Fruit fly (Drosophila melanogaster) whole organism, prepupa: ENCODE measurements around the gene CG8675.
A peak's percentile ranks its signal among the peaks of the same experiment; 100 is the strongest.

ENCODE experiments used
- Blimp-1 ChIP-seq: fragments of 200-800 bp; sonication (Bioruptor generic); optimal IDR thresholded peaks from 3 replicates; lab custom pipeline; 2017; ENCODE audit warnings: missing biosample characterization, missing genetic modification characterization, mild to moderate bottlenecking, moderate library complexity, missing genetic modification reagents
- CG10669 ChIP-seq: fragments of 200-800 bp; sonication (Bioruptor generic); optimal IDR thresholded peaks from 3 replicates; lab custom pipeline; 2018; ENCODE audit warnings: missing biosample characterization, mild to moderate bottlenecking, missing genetic modification characterization, moderate library complexity
- CG11762 ChIP-seq: fragments of 200-800 bp; sonication (Bioruptor generic); optimal IDR thresholded peaks from 3 replicates; lab custom pipeline; 2016; ENCODE audit warnings: missing biosample characterization, missing genetic modification characterization; ENCODE audit not compliant: insufficient read depth
- CG11902 ChIP-seq: fragments of 200-800 bp; sonication (Bioruptor generic); optimal IDR thresholded peaks from 3 replicates; lab custom pipeline; 2016; ENCODE audit warnings: missing biosample characterization, missing genetic modification characterization
- CG15336 ChIP-seq: fragments of 200-800 bp; sonication (Bioruptor generic); IDR thresholded peaks from 2 replicates; pipeline ENCODE4 v1.3.6; 2022; ENCODE audit warnings: missing biosample characterization, missing genetic modification characterization
- CG1621 ChIP-seq: fragments of 200-800 bp; sonication (Bioruptor generic); optimal IDR thresholded peaks from 3 replicates; lab custom pipeline; 2018; ENCODE audit warnings: missing biosample characterization, mild to moderate bottlenecking, missing genetic modification characterization
- CG16779 ChIP-seq: fragments of 200-800 bp; sonication (Bioruptor generic); optimal IDR thresholded peaks from 3 replicates; lab custom pipeline; 2017; ENCODE audit warnings: missing biosample characterization, mild to moderate bottlenecking, missing genetic modification characterization
- CG3032 ChIP-seq: fragments of 200-800 bp; optimal IDR thresholded peaks from 2 replicates; lab custom pipeline; 2019; ENCODE audit warnings: missing biosample characterization, mild to moderate bottlenecking, missing genetic modification characterization, moderate library complexity
- CG31627 ChIP-seq: fragments of 200-800 bp; sonication (Bioruptor generic); optimal IDR thresholded peaks from 3 replicates; lab custom pipeline; 2016; ENCODE audit warnings: missing biosample characterization, missing genetic modification characterization
- CG32006 ChIP-seq: fragments of 200-800 bp; sonication (Bioruptor generic); optimal IDR thresholded peaks from 3 replicates; lab custom pipeline; 2017; ENCODE audit warnings: missing biosample characterization, mild to moderate bottlenecking, missing genetic modification characterization
- CG34406 ChIP-seq: fragments of 200-800 bp; sonication (Bioruptor generic); optimal IDR thresholded peaks from 3 replicates; lab custom pipeline; 2016; ENCODE audit warnings: missing biosample characterization, missing genetic modification characterization
- CG3919 ChIP-seq: fragments of 200-800 bp; sonication (Bioruptor generic); optimal IDR thresholded peaks from 3 replicates; lab custom pipeline; 2016; ENCODE audit warnings: missing biosample characterization, missing genetic modification characterization
- CG4318 ChIP-seq: fragments of 200-800 bp; sonication (Bioruptor generic); optimal IDR thresholded peaks from 3 replicates; lab custom pipeline; 2017; ENCODE audit warnings: missing biosample characterization, mild to moderate bottlenecking, missing genetic modification characterization
- CG6792 ChIP-seq: fragments of 200-800 bp; sonication (Bioruptor generic); optimal IDR thresholded peaks from 3 replicates; lab custom pipeline; 2016; ENCODE audit warnings: missing biosample characterization, missing genetic modification characterization
- CG6808 ChIP-seq: fragments of 200-800 bp; sonication (Bioruptor generic); optimal IDR thresholded peaks from 3 replicates; lab custom pipeline; 2017; ENCODE audit warnings: missing biosample characterization, missing genetic modification characterization, mild to moderate bottlenecking, moderate library complexity, missing genetic modification reagents
- CG6854 ChIP-seq: fragments of 200-800 bp; sonication (Bioruptor generic); optimal IDR thresholded peaks from 2 replicates; lab custom pipeline; 2017; ENCODE audit warnings: missing biosample characterization, mild to moderate bottlenecking, missing genetic modification characterization
- CG7368 ChIP-seq: fragments of 200-800 bp; sonication (Bioruptor generic); optimal IDR thresholded peaks from 3 replicates; lab custom pipeline; 2016; ENCODE audit warnings: missing biosample characterization, missing genetic modification characterization
- CG8119 ChIP-seq: fragments of 200-800 bp; sonication (Bioruptor generic); IDR thresholded peaks from 3 replicates; pipeline ENCODE4 v1.3.6; 2022; ENCODE audit warnings: missing biosample characterization, missing genetic modification characterization
- CG9139 ChIP-seq: fragments of 200-800 bp; sonication (Bioruptor generic); optimal IDR thresholded peaks from 3 replicates; lab custom pipeline; 2017; ENCODE audit warnings: missing biosample characterization, mild to moderate bottlenecking, missing genetic modification characterization
- Eip75B ChIP-seq: fragments of 200-800 bp; sonication (Bioruptor generic); optimal IDR thresholded peaks from 3 replicates; lab custom pipeline; 2016; ENCODE audit warnings: missing biosample characterization, missing genetic modification characterization
- Eip78C ChIP-seq: fragments of 200-800 bp; sonication (Bioruptor generic); peaks from one replicate; lab custom pipeline; 2016; ENCODE audit warnings: missing biosample characterization, missing genetic modification characterization
- Eip93F ChIP-seq: fragments of 200-800 bp; sonication (Bioruptor generic); optimal IDR thresholded peaks from 2 replicates; lab custom pipeline; 2016; ENCODE audit warnings: missing biosample characterization, mild to moderate bottlenecking, missing genetic modification characterization
- Ets96B ChIP-seq: fragments of 200-800 bp; optimal IDR thresholded peaks from 2 replicates; lab custom pipeline; 2019; ENCODE audit warnings: missing biosample characterization, mild to moderate bottlenecking, missing genetic modification characterization, moderate library complexity
- Gug ChIP-seq: fragments of 200-800 bp; sonication (Bioruptor generic); IDR thresholded peaks from 2 replicates; pipeline ENCODE4 v1.3.6; 2022; ENCODE audit warnings: missing biosample characterization, missing genetic modification characterization
- Hr38 ChIP-seq: sonication (Bioruptor generic); optimal IDR thresholded peaks from 2 replicates; lab custom pipeline; 2016; ENCODE audit warnings: missing biosample characterization, missing genetic modification characterization
- Hr39 ChIP-seq: fragments of 200-800 bp; sonication (Bioruptor generic); optimal IDR thresholded peaks from 2 replicates; lab custom pipeline; 2016; ENCODE audit warnings: missing biosample characterization, missing genetic modification characterization
- Hr4 ChIP-seq: fragments of 200-800 bp; sonication (Bioruptor generic); optimal IDR thresholded peaks from 3 replicates; lab custom pipeline; 2016; ENCODE audit warnings: missing biosample characterization, missing genetic modification characterization
- Lpt ChIP-seq: fragments of 200-800 bp; sonication (Bioruptor generic); optimal IDR thresholded peaks from 3 replicates; lab custom pipeline; 2016; ENCODE audit warnings: missing biosample characterization, missing genetic modification characterization
- Met ChIP-seq: fragments of 200-800 bp; sonication (Bioruptor generic); optimal IDR thresholded peaks from 3 replicates; lab custom pipeline; 2016; ENCODE audit warnings: missing biosample characterization, missing genetic modification characterization
- OdsH ChIP-seq: fragments of 200-800 bp; sonication (Bioruptor generic); optimal IDR thresholded peaks from 3 replicates; lab custom pipeline; 2016; ENCODE audit warnings: missing biosample characterization, missing genetic modification characterization
- Sox102F ChIP-seq: fragments of 200-800 bp; sonication (Bioruptor generic); optimal IDR thresholded peaks from 2 replicates; lab custom pipeline; 2016; ENCODE audit warnings: missing biosample characterization, mild to moderate bottlenecking, missing genetic modification characterization
- Sox14 ChIP-seq: fragments of 200-800 bp; sonication (Bioruptor generic); optimal IDR thresholded peaks from 3 replicates; lab custom pipeline; 2016; ENCODE audit warnings: missing biosample characterization, missing genetic modification characterization
- Sox15 ChIP-seq: fragments of 200-800 bp; sonication (Bioruptor generic); optimal IDR thresholded peaks from 3 replicates; lab custom pipeline; 2016; ENCODE audit warnings: missing biosample characterization, missing genetic modification characterization
- achi ChIP-seq: fragments of 200-800 bp; sonication (Bioruptor generic); optimal IDR thresholded peaks from 3 replicates; lab custom pipeline; 2016; ENCODE audit warnings: missing biosample characterization, missing genetic modification characterization
- acj6 ChIP-seq: fragments of 200-800 bp; sonication (Bioruptor generic); optimal IDR thresholded peaks from 3 replicates; lab custom pipeline; 2016; ENCODE audit warnings: missing biosample characterization, missing genetic modification characterization
- cyc ChIP-seq: fragments of 200-800 bp; sonication (Bioruptor generic); optimal IDR thresholded peaks from 3 replicates; lab custom pipeline; 2016; ENCODE audit warnings: missing biosample characterization, missing genetic modification characterization
- dac ChIP-seq: fragments of 200-800 bp; sonication (Bioruptor generic); optimal IDR thresholded peaks from 2 replicates; lab custom pipeline; 2017; ENCODE audit warnings: missing biosample characterization, mild to moderate bottlenecking, missing genetic modification characterization
- dsx ChIP-seq: fragments of 200-800 bp; optimal IDR thresholded peaks from 3 replicates; lab custom pipeline; 2019; ENCODE audit warnings: missing biosample characterization, mild to moderate bottlenecking, missing genetic modification characterization, moderate library complexity; ENCODE audit not compliant: poor library complexity, severe bottlenecking
- eg ChIP-seq: fragments of 200-800 bp; sonication (Bioruptor generic); IDR thresholded peaks from 3 replicates; pipeline ENCODE4 v1.3.6; 2022; ENCODE audit warnings: missing biosample characterization, missing genetic modification characterization
- esn ChIP-seq: fragments of 200-800 bp; sonication (Bioruptor generic); optimal IDR thresholded peaks from 2 replicates; lab custom pipeline; 2016; ENCODE audit warnings: missing biosample characterization, mild to moderate bottlenecking, missing genetic modification characterization, moderate library complexity
- fd59A ChIP-seq: fragments of 200-800 bp; sonication (Bioruptor generic); optimal IDR thresholded peaks from 2 replicates; lab custom pipeline; 2017; ENCODE audit warnings: missing biosample characterization, mild to moderate bottlenecking, missing genetic modification characterization, missing genetic modification reagents
- fkh ChIP-seq: fragments of 200-800 bp; sonication (Bioruptor generic); optimal IDR thresholded peaks from 3 replicates; lab custom pipeline; 2017; ENCODE audit warnings: missing biosample characterization, mild to moderate bottlenecking, missing genetic modification characterization, moderate library complexity
- lz ChIP-seq: fragments of 200-800 bp; sonication (Bioruptor generic); optimal IDR thresholded peaks from 3 replicates; lab custom pipeline; 2016; ENCODE audit warnings: missing biosample characterization, missing genetic modification characterization
- net ChIP-seq: fragments of 200-800 bp; sonication (Bioruptor generic); optimal IDR thresholded peaks from 3 replicates; lab custom pipeline; 2016; ENCODE audit warnings: missing biosample characterization, missing genetic modification characterization
- salr ChIP-seq, 2 experiments: fragments of 200-800 bp; sonication (Bioruptor generic); optimal IDR thresholded peaks; 3 replicates each; lab custom pipeline; 2016 to 2018; ENCODE audit warnings: missing biosample characterization in 2 of 2, missing genetic modification characterization in 2 of 2, mild to moderate bottlenecking in 1 of 2
- spab ChIP-seq: fragments of 200-800 bp; sonication (Bioruptor generic); optimal IDR thresholded peaks from 2 replicates; lab custom pipeline; 2017; ENCODE audit warnings: missing biosample characterization, mild to moderate bottlenecking, missing genetic modification characterization, missing genetic modification reagents
- ss ChIP-seq, 2 experiments: fragments of 200-800 bp; sonication (Bioruptor generic); optimal IDR thresholded peaks; 2 replicates in 1 of 2; 3 replicates in 1 of 2; lab custom pipeline; 2017 to 2018; ENCODE audit warnings: mild to moderate bottlenecking in 2 of 2, missing biosample characterization in 2 of 2, missing genetic modification characterization in 2 of 2, moderate library complexity in 1 of 2
- topi ChIP-seq: fragments of 200-800 bp; sonication (Bioruptor generic); optimal IDR thresholded peaks from 3 replicates; lab custom pipeline; 2016; ENCODE audit warnings: missing biosample characterization, missing genetic modification characterization
- vri ChIP-seq: fragments of 200-800 bp; sonication (Bioruptor generic); optimal IDR thresholded peaks from 3 replicates; lab custom pipeline; 2016; ENCODE audit warnings: missing biosample characterization, mild to moderate bottlenecking, missing genetic modification characterization

The CG8675 gene

DNA sequence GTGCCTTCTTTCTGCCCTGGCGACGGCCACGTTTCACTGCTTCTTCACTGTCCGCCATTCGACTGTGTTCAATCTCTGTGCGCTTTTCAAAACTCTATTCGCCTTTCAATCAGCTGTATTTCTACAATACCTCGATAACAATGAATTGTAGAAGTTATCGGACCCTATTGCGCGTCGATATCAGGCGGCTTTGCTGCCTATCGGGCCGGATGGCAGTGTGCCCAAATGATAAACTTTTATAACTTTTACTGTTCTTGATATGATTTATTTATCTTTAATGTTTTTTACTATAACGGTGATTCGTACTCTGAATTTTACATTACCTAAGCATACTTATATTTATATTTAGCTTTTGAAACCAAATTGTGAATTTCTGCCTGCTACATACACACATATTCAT, 4.4 kb downstream of the CG8675 start, which contains the start of gene CG8915:
CG8915 (minus strand) TSS at position 148 of the 400 bp plus-strand sequence.
- TF ChIP-seq Eip78C (GFP tag; lab: Kevin White, UChicago): peak; percentile 46
- TF ChIP-seq Met: no peak
- no peak for TF ChIP-seq Hr38 (GFP tag; lab: Kevin White, UChicago)

DNA sequence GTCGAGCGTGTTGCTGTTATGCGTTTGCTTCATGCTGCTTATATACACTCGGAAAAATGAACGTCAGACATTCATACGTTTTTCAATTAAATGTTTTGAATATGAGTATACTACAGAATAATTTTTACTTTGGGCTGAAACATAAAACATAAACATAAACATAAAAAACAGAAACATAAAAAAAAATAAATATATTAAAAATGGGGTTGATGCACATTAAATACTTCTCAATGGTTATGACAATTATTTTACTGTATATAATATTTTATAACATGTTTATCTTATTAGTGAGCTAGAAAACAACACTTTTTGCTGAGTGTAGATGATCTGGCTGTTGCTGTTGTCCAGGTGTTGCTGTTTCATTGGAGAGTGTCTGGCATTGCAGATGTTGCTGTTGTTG, 11.9 kb downstream of the CG8675 start:
- TF ChIP-seq salr (GFP tag; optimal IDR thresholded peaks at IDR 0.05; lab: Kevin White, UChicago) (peak in 1 of 2 experiments; percentile 77), topi (GFP tag; lab: Kevin White, UChicago) (peak; percentile 46), CG6808 (GFP tag; lab: Kevin White, UChicago) (peak; percentile 70), Hr4 (GFP tag; lab: Kevin White, UChicago) (peak; percentile 69), CG3919 (GFP tag; lab: Kevin White, UChicago) (peak; percentile 77), CG11902 (GFP tag; lab: Kevin White, UChicago) (peak; percentile 13), Blimp-1 (GFP tag; lab: Kevin White, UChicago) (no peak), CG15336 (GFP tag; lab: Robert Waterston, UW) (peak; percentile 87), spab (GFP tag; lab: Kevin White, UChicago) (peak; percentile 55), achi (GFP tag; lab: Kevin White, UChicago) (peak; percentile 77), cyc (GFP tag; lab: Kevin White, UChicago) (peak; percentile 21), acj6 (peak; percentile 75), fd59A (GFP tag; lab: Kevin White, UChicago) (peak; percentile 46), Sox15 (GFP tag; lab: Kevin White, UChicago) (peak; percentile 23), dac (peak; percentile 49), CG7368 (GFP tag; lab: Kevin White, UChicago) (peak; percentile 63), Sox14 (GFP tag; lab: Kevin White, UChicago) (peak; percentile 41), esn (GFP tag; lab: Kevin White, UChicago) (peak; percentile 61), CG3032 (tag; lab: Kevin White, UChicago) (peak; percentile 67), CG31627 (peak; percentile 19), CG34406 (peak; percentile 67), lz (GFP tag; lab: Kevin White, UChicago) (peak; percentile 28), CG6854 (GFP tag; lab: Kevin White, UChicago) (no peak), CG32006 (GFP tag; lab: Kevin White, UChicago) (peak; percentile 90), Sox102F (GFP tag; lab: Kevin White, UChicago) (peak; percentile 35), CG10669 (no peak), CG16779 (tag; lab: Kevin White, UChicago) (no peak), Gug (GFP tag; lab: Robert Waterston, UW) (no peak; the same call in 1 of the 2 replicates), CG6792 (peak; percentile 70), net (GFP tag; lab: Kevin White, UChicago) (peak; percentile 78), Hr38 (GFP tag; lab: Kevin White, UChicago) (no peak), Eip78C (GFP tag; lab: Kevin White, UChicago) (peak; percentile 92), eg (GFP tag; lab: Robert Waterston, UW) (peak; percentile 74), CG1621 (peak; percentile 2), Eip93F (GFP tag; lab: Kevin White, UChicago) (no peak), vri (GFP tag; lab: Kevin White, UChicago) (no peak), ss (GFP tag; optimal IDR thresholded peaks at IDR 0.05; lab: Kevin White, UChicago) (peak; percentile 69 to 71), CG11762 (GFP tag; lab: Kevin White, UChicago) (peak; percentile 63), Ets96B (tag; lab: Kevin White, UChicago) (peak; percentile 62), CG9139 (GFP tag; lab: Kevin White, UChicago) (peak; percentile 18), Lpt (GFP tag; lab: Kevin White, UChicago) (peak; percentile 78), Eip75B (GFP tag; lab: Kevin White, UChicago) (peak; percentile 38), fkh (GFP tag; lab: Kevin White, UChicago) (no peak), CG4318 (peak; percentile 79), OdsH (peak; percentile 72), dsx (GFP tag; lab: Kevin White, UChicago) (peak; percentile 70), Hr39 (no peak), CG8119 (GFP tag; lab: Robert Waterston, UW) (peak; percentile 89)
